Worm (Caenorhabditis elegans): ENCODE data around the gene tsp-1.

Gene tsp-1

DNA sequence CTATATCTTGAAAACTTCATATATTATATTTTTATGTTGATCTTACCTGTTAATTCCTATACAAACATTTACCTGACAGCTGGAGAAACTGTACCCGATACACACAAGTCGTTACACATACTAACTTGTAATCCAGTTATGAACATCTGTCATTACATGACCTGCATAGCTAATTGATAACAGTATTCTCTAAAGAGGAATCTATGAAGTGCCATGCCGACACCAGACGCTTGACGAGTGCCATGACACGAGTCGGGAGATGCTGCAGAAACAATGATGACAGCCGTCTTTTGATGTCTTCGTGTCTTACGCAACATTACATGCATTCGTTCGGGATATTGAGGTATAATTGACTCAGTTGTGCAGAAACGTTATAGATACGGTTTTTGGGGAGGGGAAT is 19.1 kb downstream of the tsp-1 start:
- TF ChIP-seq unc-62 (GFP tag; optimal IDR thresholded peaks at IDR 0.05): no peak

DNA sequence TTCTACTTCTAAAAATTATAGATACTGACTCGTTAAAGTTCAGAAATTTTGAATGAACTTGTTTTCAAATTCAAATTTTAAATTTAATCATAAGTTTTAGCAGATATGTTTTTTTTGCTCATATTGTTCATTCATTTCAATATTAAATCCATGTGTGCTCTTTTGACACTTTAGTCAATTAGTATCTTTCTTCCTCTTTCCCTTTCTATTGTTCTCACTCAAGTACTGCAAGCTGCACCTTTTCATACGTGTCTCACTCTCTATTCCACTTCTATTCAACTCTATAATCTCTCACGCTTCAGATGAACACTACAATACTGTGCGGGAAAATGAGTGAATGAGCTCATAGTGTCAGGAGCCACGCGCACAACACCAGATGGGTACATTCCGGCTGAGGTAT is 21.3 kb downstream of the tsp-1 start, which contains the start of gene C30A5.16:
C30A5.16 (plus strand) TSS at position 301 of the 400 bp plus-strand sequence.
- TF ChIP-seq unc-62 (GFP tag; optimal IDR thresholded peaks at IDR 0.05): no peak

DNA sequence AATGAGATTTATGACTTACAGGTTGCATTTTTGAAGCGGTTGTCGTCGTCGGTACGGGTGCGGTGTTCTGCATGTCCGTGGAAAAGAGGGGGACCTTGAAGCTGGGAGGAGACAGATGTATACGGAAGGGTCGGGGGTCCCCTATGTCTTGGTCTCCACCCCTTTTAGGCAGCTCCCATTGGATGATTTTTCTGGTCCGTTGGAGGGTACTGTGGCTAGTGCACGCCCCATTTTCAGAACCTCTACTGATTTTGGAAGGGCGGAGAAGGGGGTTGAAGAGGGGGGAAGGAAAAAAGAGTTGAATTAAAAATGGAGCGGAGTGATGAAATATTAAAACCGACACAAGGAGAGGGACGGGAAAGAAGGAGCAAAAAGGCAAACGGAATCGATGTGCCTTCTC is 23.0 kb downstream of the tsp-1 start, which contains the start of gene unc-86:
unc-86 (minus strand) TSS at position 113 of the 400 bp plus-strand sequence.
- TF ChIP-seq unc-62 (GFP tag; optimal IDR thresholded peaks at IDR 0.05): no peak

DNA sequence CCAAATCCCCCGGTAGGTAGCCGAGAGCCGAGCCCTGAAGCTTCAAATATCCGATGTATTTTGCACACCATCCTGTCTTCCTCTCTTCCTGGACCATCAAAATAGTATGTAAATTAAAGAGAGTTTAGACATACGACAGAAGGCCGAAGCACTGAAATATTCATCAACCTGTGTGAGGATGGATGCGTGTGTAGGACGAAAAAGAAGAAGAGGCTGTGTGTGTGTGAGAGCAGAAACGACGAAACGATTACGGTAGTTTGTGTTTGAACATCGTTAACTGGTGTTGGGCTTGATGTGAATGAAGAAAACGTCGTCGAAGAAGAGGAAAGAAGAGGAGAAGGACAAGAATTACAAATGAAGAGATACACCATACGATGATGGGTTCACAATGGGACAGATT is 27.7 kb downstream of the tsp-1 start:
- no peak for TF ChIP-seq unc-62 (GFP tag; optimal IDR thresholded peaks at IDR 0.05)

DNA sequence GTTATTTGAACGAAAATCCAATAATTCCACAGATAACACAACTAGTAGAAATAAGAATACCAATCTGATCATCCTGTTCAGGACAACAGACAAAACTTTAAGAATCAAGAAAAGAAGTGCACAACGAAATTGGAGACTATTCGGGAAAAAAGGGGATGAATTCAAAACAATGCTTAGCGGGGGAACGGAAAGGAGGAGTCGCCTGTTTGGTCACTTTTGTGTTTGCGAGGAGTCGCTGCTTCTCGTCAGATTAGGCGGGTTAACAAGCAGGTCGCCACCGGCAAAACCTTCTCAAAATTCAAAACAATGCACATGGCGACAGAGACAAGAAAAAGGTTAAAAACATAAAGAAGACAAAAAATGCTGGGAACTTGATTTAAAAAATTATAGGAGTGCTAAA is 29.4 kb downstream of the tsp-1 start, which contains the start of gene C30A5.10:
C30A5.10 (minus strand) TSS at position 101 of the 400 bp plus-strand sequence.
- no peak for TF ChIP-seq unc-62 (GFP tag; optimal IDR thresholded peaks at IDR 0.05)

DNA sequence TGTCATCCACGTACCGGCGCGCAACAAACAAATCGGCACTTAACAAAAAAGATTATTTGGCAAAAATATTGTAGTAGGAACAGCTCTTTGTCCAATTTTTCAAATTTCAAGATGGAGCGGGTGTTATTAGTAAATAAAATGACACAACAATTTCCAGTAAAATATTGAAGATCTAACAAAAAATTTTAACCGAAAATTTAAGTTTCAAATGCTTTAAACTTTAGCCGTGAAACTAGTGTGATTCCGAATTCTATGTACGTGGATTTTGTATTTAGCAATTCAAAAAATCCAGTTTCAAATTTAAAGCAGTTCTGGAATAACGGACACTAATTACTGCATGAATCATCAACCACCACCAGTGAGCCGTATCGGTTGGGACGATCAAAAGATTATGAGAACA is 36.5 kb downstream of the tsp-1 start, which contains the start of gene snb-5:
snb-5 (plus strand) TSS at position 301 of the 400 bp plus-strand sequence.
- TF ChIP-seq unc-62 (GFP tag; optimal IDR thresholded peaks at IDR 0.05): no peak

DNA sequence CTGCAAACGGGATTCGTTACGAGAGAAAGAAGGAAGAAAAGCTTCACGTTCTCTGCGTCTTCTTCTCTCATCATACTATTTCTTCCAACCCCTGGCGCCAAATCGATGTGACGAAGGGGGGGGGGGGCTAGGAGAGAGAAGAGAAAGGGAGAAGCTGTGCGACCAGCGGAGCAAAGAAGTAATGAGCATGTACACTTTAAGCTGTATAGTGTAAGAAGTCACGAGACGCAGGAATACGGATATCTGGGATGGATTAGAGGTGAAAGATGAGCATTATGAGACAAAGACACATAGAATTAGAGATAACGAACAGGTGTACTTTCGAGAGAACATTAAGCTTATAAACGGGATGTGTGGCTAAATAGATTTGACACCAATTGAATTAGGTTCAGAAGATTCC is 37.5 kb downstream of the tsp-1 start:
- TF ChIP-seq unc-62 (GFP tag; optimal IDR thresholded peaks at IDR 0.05): no peak

DNA sequence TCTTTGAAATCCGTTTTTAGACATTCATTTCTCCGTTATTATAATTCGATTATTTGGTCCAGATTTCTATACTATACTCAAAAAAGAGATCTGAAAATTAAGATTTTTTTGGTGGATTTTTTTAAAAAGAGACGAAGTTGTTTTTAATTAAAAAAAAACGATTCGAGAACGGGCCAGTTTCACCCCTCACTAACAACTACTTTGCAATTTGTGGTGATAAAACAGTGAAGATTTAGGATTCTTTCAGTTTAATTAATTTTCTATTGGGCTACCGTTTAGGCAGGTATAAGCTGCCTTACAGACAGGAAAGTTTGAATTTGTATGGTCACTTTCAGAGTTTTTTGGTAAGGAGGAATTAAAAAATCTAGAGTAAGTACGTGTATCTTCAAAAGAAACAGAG is 38.1 kb downstream of the tsp-1 start, which contains the start of gene unc-36:
unc-36 (minus strand) TSS at position 101 of the 400 bp plus-strand sequence.
- TF ChIP-seq unc-62 (GFP tag; optimal IDR thresholded peaks at IDR 0.05): no peak

DNA sequence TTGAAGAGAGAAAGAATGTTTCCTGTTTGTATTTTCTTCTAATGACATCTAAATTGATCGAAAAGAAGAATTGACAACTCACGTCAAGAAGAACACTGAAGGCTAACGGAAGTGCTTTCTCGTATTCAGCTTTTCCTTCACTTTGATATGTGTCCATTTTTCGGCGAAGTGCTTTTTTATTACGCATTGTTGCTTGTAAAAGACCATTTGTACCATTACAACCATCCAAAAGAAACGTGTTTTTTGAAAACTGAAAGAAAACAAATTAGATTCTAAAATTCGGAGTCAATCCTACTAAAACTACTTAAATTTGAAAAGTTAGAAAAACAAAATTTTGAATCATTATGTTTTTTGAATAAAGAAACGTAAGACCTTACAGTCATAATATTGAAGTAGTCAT is 40.2 kb downstream of the tsp-1 start:
- TF ChIP-seq unc-62 (GFP tag; optimal IDR thresholded peaks at IDR 0.05): no peak

DNA sequence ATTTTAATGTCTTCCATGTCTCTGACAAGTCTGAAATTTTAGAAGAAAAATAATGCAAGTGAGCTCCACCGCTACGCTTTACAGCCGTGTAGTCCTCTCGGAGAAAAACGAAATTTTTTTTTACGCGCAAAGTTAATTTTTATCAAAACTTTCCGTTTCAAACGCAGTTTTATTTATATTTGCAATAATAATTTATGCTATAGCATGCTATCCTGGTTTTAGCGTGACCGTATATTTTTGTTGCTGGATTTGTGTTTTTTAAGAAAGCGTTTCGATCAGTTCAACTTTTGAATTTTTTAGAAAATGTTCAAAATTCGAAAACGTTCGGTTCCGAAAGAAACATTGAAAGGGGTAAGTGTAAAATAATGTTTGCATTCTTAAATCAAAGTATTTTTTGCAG is 47.5 kb downstream of the tsp-1 start, which contains the start of gene C50C3.1:
C50C3.1 (plus strand) TSS at position 301 of the 400 bp plus-strand sequence.
- TF ChIP-seq unc-62 (GFP tag; optimal IDR thresholded peaks at IDR 0.05): no peak

DNA sequence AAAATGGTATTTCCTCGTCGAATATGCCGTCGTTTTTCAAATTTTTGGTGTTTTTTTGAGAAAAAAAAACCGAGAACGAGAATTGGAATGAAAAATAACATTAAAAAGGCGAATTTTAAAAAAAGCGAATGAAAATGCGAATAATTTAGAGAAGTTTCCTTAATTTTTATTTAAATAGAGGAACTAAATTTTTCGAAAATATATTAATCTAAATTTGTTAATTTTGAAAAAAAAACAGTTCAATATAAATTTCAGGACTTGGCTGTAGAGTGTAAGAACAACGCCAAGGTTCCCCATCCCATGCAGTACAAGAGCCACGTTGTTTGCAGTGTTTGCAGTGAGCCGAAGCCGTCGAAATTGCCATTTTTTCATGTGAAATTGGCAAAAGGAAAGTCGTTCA is 48.7 kb downstream of the tsp-1 start, which contains the start of gene C50C3.19:
C50C3.19 (plus strand) TSS at position 301 of the 400 bp plus-strand sequence.
- no peak for TF ChIP-seq unc-62 (GFP tag; optimal IDR thresholded peaks at IDR 0.05)

Measured in whole organism, dauer.